Worm (Caenorhabditis elegans) whole organism, young adult: ENCODE results near the gene eelo-1.

Source experiments
- B0035.1 ChIP-seq: sonication (generic microtip); optimal IDR thresholded peaks from 2 replicates; lab custom pipeline; 2016; ENCODE audit warnings: missing genetic modification characterization, mild to moderate bottlenecking, missing compliant biosample characterization, missing genotype, missing genetic modification reagents
- B0261.1 ChIP-seq: sonication (generic microtip); optimal IDR thresholded peaks from 2 replicates; lab custom pipeline; 2016; ENCODE audit warnings: mild to moderate bottlenecking, missing genetic modification characterization, moderate library complexity, missing compliant biosample characterization
- B0336.3 ChIP-seq: fragments of 200-800 bp; sonication (Bioruptor generic); IDR thresholded peaks from 2 replicates; pipeline ENCODE4 v1.3.6; 2022; ENCODE audit warnings: missing genetic modification characterization, missing compliant biosample characterization
- C17E4.6 ChIP-seq: fragments of 200-800 bp; sonication (Bioruptor generic); IDR thresholded peaks from 2 replicates; pipeline ENCODE4 v1.3.6; 2022; ENCODE audit warnings: missing genetic modification reagents, missing genetic modification characterization, missing compliant biosample characterization
- D2030.7 ChIP-seq: fragments of 200-800 bp; sonication (Bioruptor generic); IDR thresholded peaks from 2 replicates; pipeline ENCODE4 v1.3.6; 2022; ENCODE audit warnings: missing genetic modification reagents, missing genetic modification characterization, missing compliant biosample characterization
- F22D6.2 ChIP-seq: sonication (generic microtip); optimal IDR thresholded peaks from 2 replicates; lab custom pipeline; 2016; ENCODE audit warnings: mild to moderate bottlenecking, missing genetic modification characterization, missing compliant biosample characterization
- F37B4.10 ChIP-seq: fragments of 200-800 bp; sonication (Bioruptor generic); IDR thresholded peaks from 2 replicates; pipeline ENCODE4 v1.3.6; 2022; ENCODE audit warnings: missing genetic modification characterization, missing compliant biosample characterization
- K11D2.4 ChIP-seq: fragments of 200-800 bp; sonication (Bioruptor generic); IDR thresholded peaks from 2 replicates; pipeline ENCODE4 v1.3.6; 2022; ENCODE audit warnings: missing genetic modification reagents, missing genetic modification characterization, missing compliant biosample characterization
- T26A5.8 ChIP-seq: sonication (generic microtip); optimal IDR thresholded peaks from 2 replicates; lab custom pipeline; 2016; ENCODE audit warnings: missing genetic modification characterization, missing compliant biosample characterization
- Y53F4B.3 ChIP-seq: fragments of 200-800 bp; sonication (Bioruptor generic); IDR thresholded peaks from 2 replicates; pipeline ENCODE4 v1.3.6; 2022; ENCODE audit warnings: missing genetic modification reagents, missing genetic modification characterization, missing compliant biosample characterization
- Y53G8AR.9 ChIP-seq: fragments of 200-800 bp; sonication (Bioruptor generic); conservative IDR thresholded peaks from 2 replicates; pipeline ENCODE4 v1.3.6; 2022; ENCODE audit warnings: missing genetic modification reagents, missing genetic modification characterization, missing compliant biosample characterization
- ZK185.1 ChIP-seq: sonication (generic microtip); optimal IDR thresholded peaks from 2 replicates; lab custom pipeline; 2016; ENCODE audit warnings: mild to moderate bottlenecking, missing genetic modification characterization, missing compliant biosample characterization; ENCODE audit not compliant: poor library complexity, severe bottlenecking
- ama-1 ChIP-seq, 3 experiments: fragments of 150-350 bp in 1 of 3; sonication (generic microtip) in 2 of 3; optimal IDR thresholded peaks; 2 replicates each; lab custom pipeline; 2014 to 2018; ENCODE audit warnings: missing biosample characterization in 2 of 3, missing genetic modification characterization in 2 of 3, missing genetic modification reagents in 2 of 3
- aptf-2 ChIP-seq: fragments of 200-800 bp; sonication (Bioruptor generic); conservative IDR thresholded peaks from 2 replicates; pipeline ENCODE4 v1.3.6; 2022; ENCODE audit warnings: missing genetic modification reagents, missing genetic modification characterization, missing compliant biosample characterization
- aptf-3 ChIP-seq: fragments of 200-800 bp; sonication (Bioruptor generic); IDR thresholded peaks from 2 replicates; pipeline ENCODE4 v1.3.6; 2022; ENCODE audit warnings: missing genetic modification characterization, missing compliant biosample characterization
- athp-1 ChIP-seq: sonication (generic microtip); optimal IDR thresholded peaks from 2 replicates; lab custom pipeline; 2017; ENCODE audit warnings: mild to moderate bottlenecking, missing genetic modification characterization, missing compliant biosample characterization
- attf-5 ChIP-seq: fragments of 200-800 bp; sonication (Bioruptor generic); optimal IDR thresholded peaks from 2 replicates; lab custom pipeline; 2018; ENCODE audit warnings: mild to moderate bottlenecking, missing genetic modification characterization, missing compliant biosample characterization
- attf-6 ChIP-seq: fragments of 200-800 bp; sonication (Bioruptor generic); IDR thresholded peaks from 2 replicates; pipeline ENCODE4 v1.3.6; 2022; ENCODE audit warnings: missing genetic modification reagents, missing genetic modification characterization, missing compliant biosample characterization
- ccch-3 ChIP-seq: fragments of 200-800 bp; sonication (Bioruptor generic); optimal IDR thresholded peaks from 2 replicates; lab custom pipeline; 2018; ENCODE audit warnings: mild to moderate bottlenecking, missing genetic modification characterization, missing compliant biosample characterization
- dox-1 ChIP-seq: fragments of 200-800 bp; sonication (Bioruptor generic); IDR thresholded peaks from 2 replicates; pipeline ENCODE4 v1.3.6; 2022; ENCODE audit warnings: missing genetic modification reagents, missing genetic modification characterization, missing compliant biosample characterization
- dpff-1 ChIP-seq: sonication (generic microtip); optimal IDR thresholded peaks from 2 replicates; lab custom pipeline; 2017; ENCODE audit warnings: mild to moderate bottlenecking, missing genetic modification characterization, missing compliant biosample characterization
- efl-1 ChIP-seq: fragments of 150-350 bp; optimal IDR thresholded peaks from 2 replicates; lab custom pipeline; 2014; ENCODE audit warnings: missing biosample characterization, missing genetic modification reagents, missing genetic modification characterization
- egl-44 ChIP-seq: fragments of 200-800 bp; sonication (Bioruptor generic); IDR thresholded peaks from 2 replicates; pipeline ENCODE4 v1.3.6; 2022; ENCODE audit warnings: missing genetic modification reagents, missing genetic modification characterization, missing compliant biosample characterization
- egrh-3 ChIP-seq: fragments of 200-800 bp; sonication (Bioruptor generic); IDR thresholded peaks from 2 replicates; pipeline ENCODE4 v1.3.6; 2022; ENCODE audit warnings: missing genetic modification reagents, missing genetic modification characterization, missing compliant biosample characterization
- ets-4 ChIP-seq: fragments of 200-800 bp; sonication (Bioruptor generic); optimal IDR thresholded peaks from 2 replicates; lab custom pipeline; 2018; ENCODE audit warnings: mild to moderate bottlenecking, missing genetic modification characterization, missing compliant biosample characterization
- him-1 ChIP-seq: sonication (generic microtip); optimal IDR thresholded peaks from 2 replicates; lab custom pipeline; 2016; ENCODE audit warnings: missing genotype, missing genetic modification reagents, missing genetic modification characterization, missing compliant biosample characterization
- hlh-26 ChIP-seq: fragments of 200-800 bp; sonication (Bioruptor generic); conservative IDR thresholded peaks from 2 replicates; pipeline ENCODE4 v1.3.6; 2022; ENCODE audit warnings: missing genetic modification reagents, missing genetic modification characterization, missing compliant biosample characterization
- hmg-20 ChIP-seq: fragments of 200-800 bp; sonication (Bioruptor generic); IDR thresholded peaks from 2 replicates; pipeline ENCODE4 v1.3.6; 2022; ENCODE audit warnings: missing genetic modification reagents, missing genetic modification characterization, missing compliant biosample characterization
- lin-35 ChIP-seq, 3 experiments: fragments of 150-350 bp in 2 of 3; sonication (generic microtip) in 1 of 3; optimal IDR thresholded peaks; 2 replicates each; lab custom pipeline; 2014 to 2018; ENCODE audit warnings: missing biosample characterization in 3 of 3, missing genetic modification characterization in 3 of 3, missing genetic modification reagents in 3 of 3
- lsl-1 ChIP-seq: fragments of 200-800 bp; sonication (Bioruptor generic); optimal IDR thresholded peaks from 2 replicates; lab custom pipeline; 2018; ENCODE audit warnings: mild to moderate bottlenecking, missing genetic modification characterization, moderate library complexity, missing compliant biosample characterization
- lsy-27 ChIP-seq: sonication (generic microtip); optimal IDR thresholded peaks from 2 replicates; lab custom pipeline; 2017; ENCODE audit warnings: missing genetic modification characterization, mild to moderate bottlenecking, missing compliant biosample characterization, antibody characterized with exemption, missing genotype, borderline replicate concordance; ENCODE audit not compliant: insufficient read depth
- madf-6 ChIP-seq: fragments of 200-800 bp; sonication (Bioruptor generic); IDR thresholded peaks from 2 replicates; pipeline ENCODE4 v1.3.6; 2022; ENCODE audit warnings: missing genetic modification reagents, missing genetic modification characterization, missing compliant biosample characterization
- mxl-1 ChIP-seq: sonication (generic microtip); optimal IDR thresholded peaks from 2 replicates; lab custom pipeline; 2016; ENCODE audit warnings: missing genetic modification characterization, missing compliant biosample characterization
- nfya-1 ChIP-seq: sonication (generic microtip); optimal IDR thresholded peaks from 2 replicates; lab custom pipeline; 2017; ENCODE audit warnings: antibody characterized with exemption, missing compliant biosample characterization, missing genetic modification characterization, borderline replicate concordance; ENCODE audit not compliant: insufficient read depth
- nfya-2 ChIP-seq: fragments of 200-800 bp; sonication (Bioruptor generic); IDR thresholded peaks from 2 replicates; pipeline ENCODE4 v1.3.6; 2022; ENCODE audit warnings: missing genetic modification reagents, missing genetic modification characterization, missing compliant biosample characterization
- nhr-120 ChIP-seq: fragments of 200-800 bp; sonication (Bioruptor generic); IDR thresholded peaks from 2 replicates; pipeline ENCODE4 v1.3.6; 2022; ENCODE audit warnings: missing genetic modification characterization, missing compliant biosample characterization
- nhr-27 ChIP-seq: fragments of 200-800 bp; sonication (Bioruptor generic); optimal IDR thresholded peaks from 2 replicates; lab custom pipeline; 2018; ENCODE audit warnings: mild to moderate bottlenecking, missing genetic modification characterization, moderate library complexity, missing compliant biosample characterization
- nhr-80 ChIP-seq: sonication (generic microtip); optimal IDR thresholded peaks from 2 replicates; lab custom pipeline; 2016; ENCODE audit warnings: missing genetic modification characterization, missing compliant biosample characterization
- pbrm-1 ChIP-seq: fragments of 200-800 bp; sonication (Bioruptor generic); IDR thresholded peaks from 2 replicates; pipeline ENCODE4 v1.3.6; 2022; ENCODE audit warnings: missing genetic modification reagents, missing genetic modification characterization, missing compliant biosample characterization
- rcor-1 ChIP-seq: fragments of 200-800 bp; sonication (Bioruptor generic); IDR thresholded peaks from 2 replicates; pipeline ENCODE4 v1.3.6; 2022; ENCODE audit warnings: missing genetic modification reagents, missing genetic modification characterization, missing compliant biosample characterization
- repo-1 ChIP-seq: sonication (generic microtip); optimal IDR thresholded peaks from 2 replicates; lab custom pipeline; 2017; ENCODE audit warnings: mild to moderate bottlenecking, missing genetic modification characterization, missing compliant biosample characterization
- sea-2 ChIP-seq: fragments of 200-800 bp; sonication (Bioruptor generic); IDR thresholded peaks from 2 replicates; pipeline ENCODE4 v1.3.6; 2022; ENCODE audit warnings: missing genetic modification characterization, missing compliant biosample characterization
- snpc-1.1 ChIP-seq: sonication (generic microtip); optimal IDR thresholded peaks from 2 replicates; lab custom pipeline; 2017; ENCODE audit warnings: missing genetic modification characterization, mild to moderate bottlenecking, missing compliant biosample characterization, antibody characterized with exemption, moderate library complexity, missing genotype, missing genetic modification reagents; ENCODE audit not compliant: insufficient read depth
- tbx-9 ChIP-seq: sonication (generic microtip); optimal IDR thresholded peaks from 2 replicates; lab custom pipeline; 2016; ENCODE audit warnings: borderline replicate concordance, missing genetic modification characterization, inconsistent platforms, missing compliant biosample characterization
- tlf-1 ChIP-seq: fragments of 200-800 bp; sonication (Bioruptor generic); optimal IDR thresholded peaks from 2 replicates; lab custom pipeline; 2018; ENCODE audit warnings: mild to moderate bottlenecking, missing genetic modification characterization, missing compliant biosample characterization
- unc-130 ChIP-seq: sonication (generic microtip); optimal IDR thresholded peaks from 2 replicates; lab custom pipeline; 2016; ENCODE audit warnings: missing genetic modification reagents, missing genetic modification characterization, missing compliant biosample characterization
- ztf-6 ChIP-seq: fragments of 200-800 bp; sonication (Bioruptor generic); IDR thresholded peaks from 2 replicates; pipeline ENCODE4 v1.3.6; 2022; ENCODE audit warnings: missing genetic modification reagents, missing genetic modification characterization, missing compliant biosample characterization

Gene eelo-1

ce11 chrIII:1604514-1604976, 46.2 kb upstream of the eelo-1 start, which contains the start of gene Y22D7AL.6 (continued):
- peak; percentile 16 for TF ChIP-seq F22D6.2 (tag; lab: Kevin White, UChicago)
- TF ChIP-seq nfya-1 (tag; lab: Kevin White, UChicago): no peak
- TF ChIP-seq attf-6 (GFP tag; lab: Robert Waterston, UW): 0 out of 2 replicates have a peak, but pooled peaks have one; percentile 32
- peak; percentile 18 for TF ChIP-seq unc-130 (GFP tag; lab: Kevin White, UChicago)
- no peak for TF ChIP-seq tbx-9 (tag; lab: Kevin White, UChicago)
- peak in 1 of 3 experiments; percentile 58 for TF ChIP-seq lin-35 (GFP tag; optimal IDR thresholded peaks at IDR 0.05; lab: Kevin White, UChicago)
- TF ChIP-seq ama-1 (optimal IDR thresholded peaks at IDR 0.05; lab: Kevin White, UChicago): no peak
- TF ChIP-seq ama-1 (GFP tag; optimal IDR thresholded peaks at IDR 0.05; lab: Kevin White, UChicago): peak in 1 of 2 experiments; percentile 75
- peak; percentile 71 for TF ChIP-seq athp-1 (tag; lab: Kevin White, UChicago)
- no peak for TF ChIP-seq Y53G8AR.9
- no peak for TF ChIP-seq ccch-3 (GFP tag; lab: Kevin White, UChicago)
- TF ChIP-seq nhr-27 (tag; lab: Kevin White, UChicago): peak; percentile 48
- peak; percentile 89 for TF ChIP-seq pbrm-1
- TF ChIP-seq attf-5 (GFP tag; lab: Kevin White, UChicago): peak; percentile 35
- peak; percentile 73; the same call in 1 of the 2 replicates for TF ChIP-seq hmg-20 (GFP tag; lab: Robert Waterston, UW)
- TF ChIP-seq Y53F4B.3 (GFP tag; lab: Robert Waterston, UW): peak; percentile 47; the same call in 1 of the 2 replicates
- TF ChIP-seq efl-1 (GFP tag; lab: Kevin White, UChicago): no peak
- peak; percentile 9 for TF ChIP-seq ets-4 (GFP tag; lab: Kevin White, UChicago)
- peak; percentile 57; the same call in 1 of the 2 replicates for TF ChIP-seq K11D2.4
- TF ChIP-seq nhr-120 (GFP tag; lab: Robert Waterston, UW): 0 out of 2 replicates have a peak, but pooled peaks have one; percentile 48
- TF ChIP-seq madf-6: peak; percentile 55
- TF ChIP-seq nfya-2: 0 out of 2 replicates have a peak, but pooled peaks have one; percentile 5
- no peak for TF ChIP-seq egl-44 (GFP tag; lab: Robert Waterston, UW)
- peak; percentile 67 for TF ChIP-seq rcor-1 (GFP tag; lab: Robert Waterston, UW)
- TF ChIP-seq mxl-1 (tag; lab: Kevin White, UChicago): peak; percentile 74
- TF ChIP-seq nhr-80 (tag; lab: Kevin White, UChicago): no peak
- TF ChIP-seq F37B4.10 (GFP tag; lab: Robert Waterston, UW): no peak
- TF ChIP-seq dpff-1 (tag; lab: Kevin White, UChicago): no peak
- no peak for TF ChIP-seq snpc-1.1
- TF ChIP-seq B0035.1 (tag; lab: Kevin White, UChicago): peak; percentile 49
- TF ChIP-seq dox-1 (GFP tag; lab: Robert Waterston, UW): peak; percentile 81
- TF ChIP-seq egrh-3: peak; percentile 46; the same call in 1 of the 2 replicates
- TF ChIP-seq C17E4.6 (GFP tag; lab: Robert Waterston, UW): peak; percentile 61; the same call in 1 of the 2 replicates
- no peak for TF ChIP-seq ZK185.1 (tag; lab: Kevin White, UChicago)
- TF ChIP-seq ztf-6 (GFP tag; lab: Robert Waterston, UW): 0 out of 2 replicates have a peak, but pooled peaks have one; percentile 33
- 0 out of 2 replicates have a peak, but pooled peaks have one; percentile 4 for TF ChIP-seq aptf-2 (GFP tag; lab: Robert Waterston, UW)
- TF ChIP-seq B0336.3 (GFP tag; lab: Robert Waterston, UW): peak; percentile 71
- peak; percentile 98 for TF ChIP-seq B0261.1 (tag; lab: Kevin White, UChicago)
- TF ChIP-seq lsl-1: peak; percentile 65
- TF ChIP-seq aptf-3 (GFP tag; lab: Robert Waterston, UW): 0 out of 2 replicates have a peak, but pooled peaks have one; percentile 13
- TF ChIP-seq repo-1: peak; percentile 59
- TF ChIP-seq T26A5.8: peak; percentile 48
- TF ChIP-seq sea-2 (GFP tag; lab: Robert Waterston, UW): no peak
- peak; percentile 35 for TF ChIP-seq lsy-27 (tag; lab: Kevin White, UChicago)
- TF ChIP-seq tlf-1 (GFP tag; lab: Kevin White, UChicago): peak; percentile 44
- peak; percentile 86 for TF ChIP-seq D2030.7
- peak; percentile 15 for TF ChIP-seq him-1 (tag; lab: Kevin White, UChicago)
- TF ChIP-seq hlh-26 (GFP tag; lab: Robert Waterston, UW): no peak
